Worm (Caenorhabditis elegans): Measurements from ENCODE around the gene ZK354.2.
A peak's percentile ranks its signal among the peaks of the same experiment; 100 is the strongest.

The ZK354.2 gene

ce11 chrIV:5364135-5364609 lies 51.0 kb downstream of the ZK354.2 start, which contains the start of the genes hda-6 and F41H10.4:
Gene hda-6, minus strand, starts transcription at chrIV:5364306.
Gene F41H10.4, plus strand, starts transcription at chrIV:5364559.
- TF ChIP-seq lin-38 (GFP tag; IDR thresholded peaks at IDR 0.05) (peak; percentile 79), nhr-6 (tag; optimal IDR thresholded peaks at IDR 0.05) (peak; percentile 66), unc-130 (GFP tag; optimal IDR thresholded peaks at IDR 0.05) (peak; percentile 85), duxl-1 (tag; optimal IDR thresholded peaks at IDR 0.05; ENCODE audit: poor library complexity) (peak; percentile 49), dmd-6 (GFP tag; IDR thresholded peaks at IDR 0.05) (peak; percentile 35), lsy-2 (tag; optimal IDR thresholded peaks at IDR 0.05) (peak in 1 of 2 experiments; percentile 91), dmd-9 (GFP tag; IDR thresholded peaks at IDR 0.05) (peak; percentile 73; the same call in 1 of the 2 replicates), Y105C5A.15 (GFP tag; IDR thresholded peaks at IDR 0.05) (no peak), saeg-2 (GFP tag; IDR thresholded peaks at IDR 0.05) (no peak), arid-1 (GFP tag; conservative IDR thresholded peaks at IDR 0.05) (0 out of 2 replicates have a peak, but pooled peaks have one; percentile 27), ceh-32 (tag; optimal IDR thresholded peaks at IDR 0.05; ENCODE audit: poor library complexity) (no peak), lin-13 (GFP tag; optimal IDR thresholded peaks at IDR 0.05) (peak; percentile 14), nhr-10 (tag; optimal IDR thresholded peaks at IDR 0.05) (no peak), spr-1 (tag; optimal IDR thresholded peaks at IDR 0.05) (peak; percentile 18), ZK337.2 (GFP tag; IDR thresholded peaks at IDR 0.05) (peak; percentile 40; the same call in 1 of the 2 replicates), hlh-30 (tag; optimal IDR thresholded peaks at IDR 0.05; ENCODE audit: insufficient read depth) (peak; percentile 96), dpl-1 (GFP tag; optimal IDR thresholded peaks at IDR 0.05) (peak; percentile 89), rbr-2 (tag; optimal IDR thresholded peaks at IDR 0.05) (peak; percentile 34), nhr-28 (tag; optimal IDR thresholded peaks at IDR 0.05) (peak; percentile 20), snpc-1.2 (GFP tag; IDR thresholded peaks at IDR 0.05) (peak; percentile 67; the same call in 1 of the 2 replicates), unc-39 (tag; optimal IDR thresholded peaks at IDR 0.05) (no peak), T26A8.4 (GFP tag; IDR thresholded peaks at IDR 0.05) (peak; percentile 38; the same call in 1 of the 2 replicates), zag-1 (tag; optimal IDR thresholded peaks at IDR 0.05) (no peak), dve-1 (tag; optimal IDR thresholded peaks at IDR 0.05; ENCODE audit: insufficient read depth) (peak; percentile 69), pha-4 (GFP tag; IDR thresholded peaks at IDR 0.05) (no peak), pha-4 (tag; optimal IDR thresholded peaks at IDR 0.05) (peak; percentile 81), aha-1 (tag) (peak; percentile 22), tag-97 (GFP tag; IDR thresholded peaks at IDR 0.05) (no peak), mes-2 (tag; optimal IDR thresholded peaks at IDR 0.05; ENCODE audit: poor library complexity, severe bottlenecking) (peak; percentile 97), hif-1 (tag; optimal IDR thresholded peaks at IDR 0.05) (peak in 1 of 2 experiments; percentile 78), mdl-1 (tag; optimal IDR thresholded peaks at IDR 0.05) (peak in 1 of 2 experiments; percentile 36), daf-16 (GFP tag; optimal IDR thresholded peaks at IDR 0.05) (peak in 1 of 2 experiments; percentile 83), daf-16 (tag; optimal IDR thresholded peaks at IDR 0.05) (peak; percentile 71), lin-39 (tag; optimal IDR thresholded peaks at IDR 0.05) (no peak), madf-9 (GFP tag; conservative IDR thresholded peaks at IDR 0.05) (0 out of 2 replicates have a peak, but pooled peaks have one; percentile 38), lin-15B (tag; optimal IDR thresholded peaks at IDR 0.05) (peak; percentile 41), mxl-3 (GFP tag; optimal IDR thresholded peaks at IDR 0.05) (peak; percentile 68), unc-62 (GFP tag; optimal IDR thresholded peaks at IDR 0.05 in 1 of 2) (peak in 1 of 2 experiments; percentile 81), unc-62 (tag; optimal IDR thresholded peaks at IDR 0.05) (no peak), nhr-102 (tag; optimal IDR thresholded peaks at IDR 0.05) (peak; percentile 9), mep-1 (tag; optimal IDR thresholded peaks at IDR 0.05) (peak; percentile 77), nhr-11 (tag; optimal IDR thresholded peaks at IDR 0.05) (no peak), fkh-10 (GFP tag; optimal IDR thresholded peaks at IDR 0.05) (no peak), lir-3 (tag; optimal IDR thresholded peaks at IDR 0.05) (no peak), lin-29 (GFP tag; IDR thresholded peaks at IDR 0.05) (no peak), hlh-11 (tag; optimal IDR thresholded peaks at IDR 0.05) (peak; percentile 72)
